Worm (Caenorhabditis elegans): ENCODE measurements around the gene K05F1.10.

Gene K05F1.10

ce11 chrII:5844694-5845129 is 39.4 kb upstream of the K05F1.10 start:
- TF ChIP-seq bed-3 (GFP tag; optimal IDR thresholded peaks at IDR 0.05), result peak; percentile 55
- peak; percentile 49 for TF ChIP-seq nhr-28 (tag; optimal IDR thresholded peaks at IDR 0.05)
- TF ChIP-seq cnd-1 (tag; optimal IDR thresholded peaks at IDR 0.05), result peak; percentile 87
- TF ChIP-seq sem-2 (GFP tag; optimal IDR thresholded peaks at IDR 0.05), result peak; percentile 81
- TF ChIP-seq flh-1 (GFP tag; optimal IDR thresholded peaks at IDR 0.05), result peak; percentile 11
- TF ChIP-seq lin-32 (GFP tag; optimal IDR thresholded peaks at IDR 0.05), result peak; percentile 64
- peak; percentile 100 for TF ChIP-seq ces-1 (GFP tag; optimal IDR thresholded peaks at IDR 0.05)
- peak; percentile 81 for TF ChIP-seq hlh-1 (tag; optimal IDR thresholded peaks at IDR 0.05)
- peak; percentile 92 for TF ChIP-seq drap-1 (GFP tag; optimal IDR thresholded peaks at IDR 0.05)
- TF ChIP-seq elt-3 (tag; optimal IDR thresholded peaks at IDR 0.05), result peak; percentile 75
- TF ChIP-seq mab-5 (tag; optimal IDR thresholded peaks at IDR 0.05), result peak; percentile 92
- no peak for TF ChIP-seq zip-8 (tag; optimal IDR thresholded peaks at IDR 0.05)
- TF ChIP-seq blmp-1 (tag; optimal IDR thresholded peaks at IDR 0.05), result peak; percentile 24
- TF ChIP-seq unc-120 (tag; optimal IDR thresholded peaks at IDR 0.05; ENCODE audit: poor library complexity, severe bottlenecking), result peak; percentile 92
- peak; percentile 9 for TF ChIP-seq nhr-12 (tag; optimal IDR thresholded peaks at IDR 0.05)
- peak; percentile 87 for TF ChIP-seq tbx-8 (GFP tag; optimal IDR thresholded peaks at IDR 0.05)
- TF ChIP-seq elt-1 (tag; optimal IDR thresholded peaks at IDR 0.05; ENCODE audit: borderline replicate concordance, insufficient read depth), result peak; percentile 57
- TF ChIP-seq unc-62 (GFP tag; optimal IDR thresholded peaks at IDR 0.05), result peak; percentile 90
- no peak for TF ChIP-seq snpc-4 (tag; optimal IDR thresholded peaks at IDR 0.05)
- TF ChIP-seq ham-2 (GFP tag; optimal IDR thresholded peaks at IDR 0.05), result peak; percentile 89
- TF ChIP-seq nhr-237 (tag; optimal IDR thresholded peaks at IDR 0.05), result peak; percentile 98
- TF ChIP-seq lin-13 (tag; optimal IDR thresholded peaks at IDR 0.05), result peak; percentile 86
- TF ChIP-seq M03D4.4 (tag; optimal IDR thresholded peaks at IDR 0.05), result peak; percentile 82
- TF ChIP-seq mep-1 (tag; optimal IDR thresholded peaks at IDR 0.05), result peak; percentile 99
- no peak for TF ChIP-seq nhr-76 (tag; optimal IDR thresholded peaks at IDR 0.05)
- TF ChIP-seq lsy-2 (tag; optimal IDR thresholded peaks at IDR 0.05), result peak; percentile 84
- TF ChIP-seq pha-4 (tag; optimal IDR thresholded peaks at IDR 0.05), result peak; percentile 97
- TF ChIP-seq ceh-39 (tag; optimal IDR thresholded peaks at IDR 0.05), result peak; percentile 92
- peak; percentile 89 for TF ChIP-seq ceh-83 (GFP tag; optimal IDR thresholded peaks at IDR 0.05)
- TF ChIP-seq ztf-11 (tag; optimal IDR thresholded peaks at IDR 0.05), result peak; percentile 80
- peak; percentile 73 for TF ChIP-seq ceh-43 (GFP tag; optimal IDR thresholded peaks at IDR 0.05)
- TF ChIP-seq mls-2 (tag; optimal IDR thresholded peaks at IDR 0.05), result peak; percentile 95
- TF ChIP-seq unc-39 (tag; optimal IDR thresholded peaks at IDR 0.05), result peak; percentile 74
- TF ChIP-seq sptf-1 (tag; optimal IDR thresholded peaks at IDR 0.05), result peak; percentile 92
- TF ChIP-seq nhr-2 (tag; optimal IDR thresholded peaks at IDR 0.05), result peak; percentile 76

- no peak for TF ChIP-seq ces-1 (GFP tag; optimal IDR thresholded peaks at IDR 0.05)
- no peak for TF ChIP-seq ceh-39 (tag; optimal IDR thresholded peaks at IDR 0.05)
These were observed 36.6 kb upstream of the K05F1.10 start, which contains the start of gene nep-25 for ce11 chrII:5841866-5842265. TSS of gene nep-25 (plus strand) at chrII:5842240.

- TF ChIP-seq drap-1 (GFP tag; optimal IDR thresholded peaks at IDR 0.05) (no peak), ham-2 (GFP tag; optimal IDR thresholded peaks at IDR 0.05) (no peak), bed-3 (GFP tag; optimal IDR thresholded peaks at IDR 0.05) (no peak), unc-120 (tag; optimal IDR thresholded peaks at IDR 0.05; ENCODE audit: poor library complexity, severe bottlenecking) (peak; percentile 75), nhr-28 (tag; optimal IDR thresholded peaks at IDR 0.05) (no peak), blmp-1 (tag; optimal IDR thresholded peaks at IDR 0.05) (no peak), unc-62 (GFP tag; optimal IDR thresholded peaks at IDR 0.05) (peak; percentile 76), mab-5 (tag; optimal IDR thresholded peaks at IDR 0.05) (peak; percentile 58), ceh-43 (GFP tag; optimal IDR thresholded peaks at IDR 0.05) (no peak), hlh-1 (tag; optimal IDR thresholded peaks at IDR 0.05) (peak; percentile 55)
These were observed 35.8 kb upstream of the K05F1.10 start, which contains the start of gene lec-5 for ce11 chrII:5841053-5841547. TSS of gene lec-5 (minus strand) at chrII:5841103.

DNA sequence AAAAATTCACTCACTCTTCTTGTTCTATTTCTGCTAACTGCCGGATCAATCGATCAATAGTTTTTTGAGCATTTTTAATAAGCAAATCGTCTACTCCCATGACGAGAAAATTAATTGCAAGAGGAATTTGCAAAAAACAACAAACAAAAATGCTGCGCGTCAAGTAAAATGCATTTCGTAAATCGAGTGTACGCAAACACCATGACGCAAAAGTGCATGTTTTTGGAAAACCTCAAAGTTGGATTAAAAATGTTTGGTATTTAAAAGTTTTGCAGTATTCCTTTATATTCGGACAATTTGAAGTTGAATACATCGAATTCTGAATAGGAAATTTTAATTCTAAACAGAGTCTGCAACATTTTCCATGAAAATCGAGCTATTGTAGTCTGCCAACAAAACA is 34.0 kb upstream of the K05F1.10 start, which contains the start of gene ZK1248.19:
Gene ZK1248.19 (minus strand): TSS at position 188 of the 400 bp plus-strand sequence.
- TF ChIP-seq nhr-237 (tag; optimal IDR thresholded peaks at IDR 0.05) (peak; percentile 7), ces-1 (GFP tag; optimal IDR thresholded peaks at IDR 0.05) (peak; percentile 41), hlh-1 (tag; optimal IDR thresholded peaks at IDR 0.05) (peak; percentile 16), lsy-2 (tag; optimal IDR thresholded peaks at IDR 0.05) (no peak)

All from whole organism, mixed stage, embryonic.